Fruit fly (Drosophila melanogaster): ENCODE data around the gene hiw.

Gene hiw

DNA sequence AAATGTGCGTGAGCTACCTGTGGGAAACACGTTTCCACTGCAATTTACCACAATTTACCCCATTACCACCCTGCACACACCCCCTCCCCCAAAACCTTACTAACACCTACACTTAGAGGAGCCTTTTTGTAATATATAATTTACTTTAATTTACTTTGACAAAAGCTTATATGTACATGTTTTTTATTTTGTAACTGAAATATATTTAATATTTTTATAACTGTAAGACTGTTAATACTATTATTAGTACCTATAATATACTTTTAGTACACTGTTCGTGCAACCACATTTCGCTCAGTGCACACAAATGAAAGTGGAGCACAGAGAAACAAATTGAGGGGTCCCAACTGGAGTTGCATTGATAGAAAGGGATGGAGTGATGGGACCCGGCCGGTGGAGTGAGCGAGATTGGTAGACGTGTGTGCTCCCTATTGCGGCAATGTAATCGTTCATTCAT, 42.2 kb downstream of the hiw start (continued):
- peak; percentile 64 for TF ChIP-seq kay (GFP tag; optimal IDR thresholded peaks at IDR 0.05)
- peak; percentile 93 for TF ChIP-seq Xrp1 (GFP tag; IDR thresholded peaks at IDR 0.05)
- peak; percentile 15 for TF ChIP-seq ac (GFP tag; optimal IDR thresholded peaks at IDR 0.05)
- TF ChIP-seq CG14441 (GFP tag; IDR thresholded peaks at IDR 0.05): no peak
- peak; percentile 8 for TF ChIP-seq sd (tag; optimal IDR thresholded peaks at IDR 0.05)
- TF ChIP-seq CG13123 (GFP tag; optimal IDR thresholded peaks at IDR 0.05): peak; percentile 41
- TF ChIP-seq otp (GFP tag; IDR thresholded peaks at IDR 0.05): peak; percentile 78; the same call in 2 of the 3 replicates
- peak; percentile 0 for TF ChIP-seq CG16863 (GFP tag; optimal IDR thresholded peaks at IDR 0.05)
- peak; percentile 67 for TF ChIP-seq CG1832 (GFP tag; optimal IDR thresholded peaks at IDR 0.05)
- TF ChIP-seq CG33557 (GFP tag; optimal IDR thresholded peaks at IDR 0.05): peak; percentile 82
- TF ChIP-seq Dref (GFP tag; IDR thresholded peaks at IDR 0.05): no peak
- no peak for TF ChIP-seq wdn (GFP tag; IDR thresholded peaks at IDR 0.05)
- peak; percentile 61; the same call in 1 of the 2 replicates for TF ChIP-seq CG14667 (GFP tag; IDR thresholded peaks at IDR 0.05)
- TF ChIP-seq CG11560 (tag; IDR thresholded peaks at IDR 0.05): no peak
- peak; percentile 72; the same call in 1 of the 2 replicates for TF ChIP-seq ranshi (GFP tag; IDR thresholded peaks at IDR 0.05)
- TF ChIP-seq CG4707 (GFP tag; optimal IDR thresholded peaks at IDR 0.05): peak; percentile 80
- TF ChIP-seq CG5245 (GFP tag; optimal IDR thresholded peaks at IDR 0.05): peak; percentile 71
- no peak for TF ChIP-seq grn (GFP tag; optimal IDR thresholded peaks at IDR 0.05)
- peak; percentile 64 for TF ChIP-seq Atf6 (GFP tag; IDR thresholded peaks at IDR 0.05)
- no peak for TF ChIP-seq mirr (GFP tag; optimal IDR thresholded peaks at IDR 0.05)
- TF ChIP-seq CG9932 (GFP tag; IDR thresholded peaks at IDR 0.05): no peak
- no peak for TF ChIP-seq CG12769 (tag; optimal IDR thresholded peaks at IDR 0.05)
- TF ChIP-seq luna (GFP tag; optimal IDR thresholded peaks at IDR 0.05): no peak
- peak; percentile 98 for TF ChIP-seq CG8281 (tag; optimal IDR thresholded peaks at IDR 0.05)
- TF ChIP-seq psq (GFP tag; optimal IDR thresholded peaks at IDR 0.05): peak; percentile 69
- TF ChIP-seq cwo (GFP tag; optimal IDR thresholded peaks at IDR 0.05): peak; percentile 58
- peak; percentile 88 for TF ChIP-seq Hr3 (GFP tag; optimal IDR thresholded peaks at IDR 0.05)
- TF ChIP-seq Mes4 (GFP tag; optimal IDR thresholded peaks at IDR 0.05): no peak
- no peak for TF ChIP-seq gcm2 (GFP tag; optimal IDR thresholded peaks at IDR 0.05)
- no peak for TF ChIP-seq ERR (GFP tag; optimal IDR thresholded peaks at IDR 0.05)
- peak; percentile 93 for TF ChIP-seq CG7839 (tag; optimal IDR thresholded peaks at IDR 0.05)
- no peak for TF ChIP-seq Elba2 (GFP tag; optimal IDR thresholded peaks at IDR 0.05)
- TF ChIP-seq CG3407 (GFP tag; optimal IDR thresholded peaks at IDR 0.05): peak; percentile 78
- TF ChIP-seq Ada2b (GFP tag; IDR thresholded peaks at IDR 0.05): peak; percentile 39; the same call in 1 of the 2 replicates
- TF ChIP-seq fd102C (GFP tag; optimal IDR thresholded peaks at IDR 0.05): no peak
- no peak for TF ChIP-seq shn (GFP tag; optimal IDR thresholded peaks at IDR 0.05)
- peak; percentile 60; the same call in 1 of the 2 replicates for TF ChIP-seq peb (GFP tag; IDR thresholded peaks at IDR 0.05)
- TF ChIP-seq ase (GFP tag; IDR thresholded peaks at IDR 0.05): peak; percentile 53; the same call in 1 of the 3 replicates
- TF ChIP-seq hb (GFP tag; IDR thresholded peaks at IDR 0.05; ENCODE audit: partially characterized antibody): no peak
- TF ChIP-seq lov (optimal IDR thresholded peaks at IDR 0.05): no peak
- TF ChIP-seq lov (GFP tag; IDR thresholded peaks at IDR 0.05): peak; percentile 87
- TF ChIP-seq disco-r (GFP tag; optimal IDR thresholded peaks at IDR 0.05): no peak
- peak; percentile 54 for TF ChIP-seq CG12104 (GFP tag; optimal IDR thresholded peaks at IDR 0.05)
- peak; percentile 20 for TF ChIP-seq caup (GFP tag; optimal IDR thresholded peaks at IDR 0.05; ENCODE audit: severe bottlenecking)
- peak; percentile 66; the same call in 1 of the 2 replicates for TF ChIP-seq chm (GFP tag; IDR thresholded peaks at IDR 0.05)
- TF ChIP-seq CG9817 (tag; optimal IDR thresholded peaks at IDR 0.05): peak; percentile 62
- no peak for TF ChIP-seq CG13624 (GFP tag; optimal IDR thresholded peaks at IDR 0.05)
- TF ChIP-seq CG17912 (GFP tag; optimal IDR thresholded peaks at IDR 0.05): no peak
- no peak for TF ChIP-seq Lpt (GFP tag; optimal IDR thresholded peaks at IDR 0.05)
- no peak for TF ChIP-seq yki (optimal IDR thresholded peaks at IDR 0.05)
- TF ChIP-seq CG11456 (GFP tag; IDR thresholded peaks at IDR 0.05): no peak
- peak; percentile 9 for TF ChIP-seq CG7271 (tag; optimal IDR thresholded peaks at IDR 0.05)
